Fruit fly (Drosophila melanogaster) Kc167 (cell line): Measurements from ENCODE around the gene Gpdh3.

ENCODE experiments used
- Myc ChIP-seq: fragments of >200 bp; optimal IDR thresholded peaks from 2 replicates; lab custom pipeline; 2017; ENCODE audit warnings: missing external identifiers
- Sin3A ChIP-seq: fragments of >200 bp; optimal IDR thresholded peaks from 2 replicates; lab custom pipeline; 2018; ENCODE audit warnings: missing external identifiers
- h ChIP-seq: fragments of >200 bp; optimal IDR thresholded peaks from 3 replicates; lab custom pipeline; 2018; ENCODE audit warnings: missing external identifiers
- insv ChIP-seq: fragments of >200 bp; optimal IDR thresholded peaks from 3 replicates; lab custom pipeline; 2018; ENCODE audit warnings: missing external identifiers
- psq ChIP-seq: fragments of >200 bp; optimal IDR thresholded peaks from 2 replicates; lab custom pipeline; 2017; ENCODE audit warnings: missing external identifiers
- ttk ChIP-seq: sonication (Bioruptor generic); optimal IDR thresholded peaks from 2 replicates; lab custom pipeline; 2017; ENCODE audit warnings: missing external identifiers

dm6 chr3R:22411879-22412587 is 30.2 kb downstream of the Gpdh3 start:
- no peak for TF ChIP-seq psq (lab: Kevin White, UChicago)
- no peak for TF ChIP-seq ttk (lab: Kevin White, UChicago)
- TF ChIP-seq Sin3A (lab: Kevin White, UChicago): no peak
- TF ChIP-seq insv (lab: Kevin White, UChicago): no peak
- TF ChIP-seq h (lab: Kevin White, UChicago): no peak
- no peak for TF ChIP-seq Myc (lab: Kevin White, UChicago)
